Worm (Caenorhabditis elegans): ENCODE measurements around the gene pkc-1.

DNA sequence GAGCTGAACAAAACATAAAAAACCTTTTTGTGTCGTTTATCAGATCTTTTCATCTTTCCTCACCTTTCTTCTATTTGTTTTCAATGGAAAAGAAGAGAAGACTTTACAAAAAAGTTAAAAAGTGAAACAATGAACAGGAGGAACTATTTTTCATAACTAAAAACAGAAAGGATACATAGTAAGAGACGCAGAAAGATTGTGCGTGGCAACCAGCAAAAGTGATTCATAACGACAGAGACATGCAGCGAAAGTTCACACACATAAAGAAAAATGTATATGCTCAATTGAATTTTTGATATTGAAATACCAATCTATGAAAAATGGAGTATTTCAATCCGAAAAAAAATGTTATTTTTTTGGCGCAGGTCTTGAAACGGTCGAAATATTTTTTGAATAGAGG lies 42.1 kb downstream of the pkc-1 start:
- TF ChIP-seq ztf-4 (tag; optimal IDR thresholded peaks at IDR 0.05) (no peak), ama-1 (optimal IDR thresholded peaks at IDR 0.05) (no peak), lin-13 (GFP tag; optimal IDR thresholded peaks at IDR 0.05) (no peak), skn-1 (tag; optimal IDR thresholded peaks at IDR 0.05) (no peak), F13H6.1 (tag; optimal IDR thresholded peaks at IDR 0.05) (no peak), zag-1 (tag; optimal IDR thresholded peaks at IDR 0.05) (no peak), unc-62 (GFP tag; optimal IDR thresholded peaks at IDR 0.05) (no peak)

Data from whole organism, L2 larva.